Fruit fly (Drosophila melanogaster) whole organism, prepupa: ENCODE results near the gene CG14020.

Source experiments
- Blimp-1 ChIP-seq: fragments of 200-800 bp; sonication (Bioruptor generic); optimal IDR thresholded peaks from 3 replicates; lab custom pipeline; 2017; ENCODE audit warnings: missing biosample characterization, missing genetic modification characterization, mild to moderate bottlenecking, moderate library complexity, missing genetic modification reagents
- CG10631 ChIP-seq: fragments of 200-800 bp; sonication (Bioruptor generic); optimal IDR thresholded peaks from 2 replicates; lab custom pipeline; 2016; ENCODE audit warnings: missing biosample characterization, missing genetic modification characterization
- CG10669 ChIP-seq: fragments of 200-800 bp; sonication (Bioruptor generic); optimal IDR thresholded peaks from 3 replicates; lab custom pipeline; 2018; ENCODE audit warnings: missing biosample characterization, mild to moderate bottlenecking, missing genetic modification characterization, moderate library complexity
- CG11294 ChIP-seq: fragments of 200-800 bp; sonication (Bioruptor generic); IDR thresholded peaks from 2 replicates; pipeline ENCODE4 v1.3.6; 2022; ENCODE audit warnings: missing biosample characterization, missing genetic modification characterization
- CG11762 ChIP-seq: fragments of 200-800 bp; sonication (Bioruptor generic); optimal IDR thresholded peaks from 3 replicates; lab custom pipeline; 2016; ENCODE audit warnings: missing biosample characterization, missing genetic modification characterization; ENCODE audit not compliant: insufficient read depth
- CG11902 ChIP-seq: fragments of 200-800 bp; sonication (Bioruptor generic); optimal IDR thresholded peaks from 3 replicates; lab custom pipeline; 2016; ENCODE audit warnings: missing biosample characterization, missing genetic modification characterization
- CG1621 ChIP-seq: fragments of 200-800 bp; sonication (Bioruptor generic); optimal IDR thresholded peaks from 3 replicates; lab custom pipeline; 2018; ENCODE audit warnings: missing biosample characterization, mild to moderate bottlenecking, missing genetic modification characterization
- CG16779 ChIP-seq: fragments of 200-800 bp; sonication (Bioruptor generic); optimal IDR thresholded peaks from 3 replicates; lab custom pipeline; 2017; ENCODE audit warnings: missing biosample characterization, mild to moderate bottlenecking, missing genetic modification characterization
- CG34406 ChIP-seq: fragments of 200-800 bp; sonication (Bioruptor generic); optimal IDR thresholded peaks from 3 replicates; lab custom pipeline; 2016; ENCODE audit warnings: missing biosample characterization, missing genetic modification characterization
- CG3919 ChIP-seq: fragments of 200-800 bp; sonication (Bioruptor generic); optimal IDR thresholded peaks from 3 replicates; lab custom pipeline; 2016; ENCODE audit warnings: missing biosample characterization, missing genetic modification characterization
- CG4318 ChIP-seq: fragments of 200-800 bp; sonication (Bioruptor generic); optimal IDR thresholded peaks from 3 replicates; lab custom pipeline; 2017; ENCODE audit warnings: missing biosample characterization, mild to moderate bottlenecking, missing genetic modification characterization
- CG6163 ChIP-seq: fragments of 200-800 bp; sonication (Bioruptor generic); IDR thresholded peaks from 3 replicates; pipeline ENCODE4 v1.3.6; 2022; ENCODE audit warnings: missing biosample characterization, missing genetic modification characterization
- CG6276 ChIP-seq: fragments of 200-800 bp; sonication (Bioruptor generic); optimal IDR thresholded peaks from 2 replicates; lab custom pipeline; 2017; ENCODE audit warnings: missing biosample characterization, mild to moderate bottlenecking, missing genetic modification characterization
- CG6792 ChIP-seq: fragments of 200-800 bp; sonication (Bioruptor generic); optimal IDR thresholded peaks from 3 replicates; lab custom pipeline; 2016; ENCODE audit warnings: missing biosample characterization, missing genetic modification characterization
- CG6854 ChIP-seq: fragments of 200-800 bp; sonication (Bioruptor generic); optimal IDR thresholded peaks from 2 replicates; lab custom pipeline; 2017; ENCODE audit warnings: missing biosample characterization, mild to moderate bottlenecking, missing genetic modification characterization
- CG7368 ChIP-seq: fragments of 200-800 bp; sonication (Bioruptor generic); optimal IDR thresholded peaks from 3 replicates; lab custom pipeline; 2016; ENCODE audit warnings: missing biosample characterization, missing genetic modification characterization
- CG8119 ChIP-seq: fragments of 200-800 bp; sonication (Bioruptor generic); IDR thresholded peaks from 3 replicates; pipeline ENCODE4 v1.3.6; 2022; ENCODE audit warnings: missing biosample characterization, missing genetic modification characterization
- CG8319 ChIP-seq: fragments of 200-800 bp; sonication (Bioruptor generic); optimal IDR thresholded peaks from 3 replicates; lab custom pipeline; 2016; ENCODE audit warnings: missing biosample characterization, missing genetic modification characterization
- CG8632 ChIP-seq: fragments of 200-800 bp; sonication (Bioruptor generic); optimal IDR thresholded peaks from 3 replicates; lab custom pipeline; 2016; ENCODE audit warnings: missing biosample characterization, missing genetic modification characterization
- CG9139 ChIP-seq: fragments of 200-800 bp; sonication (Bioruptor generic); optimal IDR thresholded peaks from 3 replicates; lab custom pipeline; 2017; ENCODE audit warnings: missing biosample characterization, mild to moderate bottlenecking, missing genetic modification characterization
- Eip75B ChIP-seq: fragments of 200-800 bp; sonication (Bioruptor generic); optimal IDR thresholded peaks from 3 replicates; lab custom pipeline; 2016; ENCODE audit warnings: missing biosample characterization, missing genetic modification characterization
- Ets96B ChIP-seq: fragments of 200-800 bp; optimal IDR thresholded peaks from 2 replicates; lab custom pipeline; 2019; ENCODE audit warnings: missing biosample characterization, mild to moderate bottlenecking, missing genetic modification characterization, moderate library complexity
- Gug ChIP-seq: fragments of 200-800 bp; sonication (Bioruptor generic); IDR thresholded peaks from 2 replicates; pipeline ENCODE4 v1.3.6; 2022; ENCODE audit warnings: missing biosample characterization, missing genetic modification characterization
- Hr38 ChIP-seq: sonication (Bioruptor generic); optimal IDR thresholded peaks from 2 replicates; lab custom pipeline; 2016; ENCODE audit warnings: missing biosample characterization, missing genetic modification characterization
- Hr39 ChIP-seq: fragments of 200-800 bp; sonication (Bioruptor generic); optimal IDR thresholded peaks from 2 replicates; lab custom pipeline; 2016; ENCODE audit warnings: missing biosample characterization, missing genetic modification characterization
- Hr4 ChIP-seq: fragments of 200-800 bp; sonication (Bioruptor generic); optimal IDR thresholded peaks from 3 replicates; lab custom pipeline; 2016; ENCODE audit warnings: missing biosample characterization, missing genetic modification characterization
- Lpt ChIP-seq: fragments of 200-800 bp; sonication (Bioruptor generic); optimal IDR thresholded peaks from 3 replicates; lab custom pipeline; 2016; ENCODE audit warnings: missing biosample characterization, missing genetic modification characterization
- Met ChIP-seq: fragments of 200-800 bp; sonication (Bioruptor generic); optimal IDR thresholded peaks from 3 replicates; lab custom pipeline; 2016; ENCODE audit warnings: missing biosample characterization, missing genetic modification characterization
- OdsH ChIP-seq: fragments of 200-800 bp; sonication (Bioruptor generic); optimal IDR thresholded peaks from 3 replicates; lab custom pipeline; 2016; ENCODE audit warnings: missing biosample characterization, missing genetic modification characterization
- Smox ChIP-seq: fragments of 200-800 bp; sonication (Bioruptor generic); optimal IDR thresholded peaks from 3 replicates; lab custom pipeline; 2016; ENCODE audit warnings: missing biosample characterization, missing genetic modification characterization
- Sox102F ChIP-seq: fragments of 200-800 bp; sonication (Bioruptor generic); optimal IDR thresholded peaks from 2 replicates; lab custom pipeline; 2016; ENCODE audit warnings: missing biosample characterization, mild to moderate bottlenecking, missing genetic modification characterization
- achi ChIP-seq: fragments of 200-800 bp; sonication (Bioruptor generic); optimal IDR thresholded peaks from 3 replicates; lab custom pipeline; 2016; ENCODE audit warnings: missing biosample characterization, missing genetic modification characterization
- acj6 ChIP-seq: fragments of 200-800 bp; sonication (Bioruptor generic); optimal IDR thresholded peaks from 3 replicates; lab custom pipeline; 2016; ENCODE audit warnings: missing biosample characterization, missing genetic modification characterization
- cyc ChIP-seq: fragments of 200-800 bp; sonication (Bioruptor generic); optimal IDR thresholded peaks from 3 replicates; lab custom pipeline; 2016; ENCODE audit warnings: missing biosample characterization, missing genetic modification characterization
- dac ChIP-seq: fragments of 200-800 bp; sonication (Bioruptor generic); optimal IDR thresholded peaks from 2 replicates; lab custom pipeline; 2017; ENCODE audit warnings: missing biosample characterization, mild to moderate bottlenecking, missing genetic modification characterization
- dsx ChIP-seq: fragments of 200-800 bp; optimal IDR thresholded peaks from 3 replicates; lab custom pipeline; 2019; ENCODE audit warnings: missing biosample characterization, mild to moderate bottlenecking, missing genetic modification characterization, moderate library complexity; ENCODE audit not compliant: poor library complexity, severe bottlenecking
- eg ChIP-seq: fragments of 200-800 bp; sonication (Bioruptor generic); IDR thresholded peaks from 3 replicates; pipeline ENCODE4 v1.3.6; 2022; ENCODE audit warnings: missing biosample characterization, missing genetic modification characterization
- esn ChIP-seq: fragments of 200-800 bp; sonication (Bioruptor generic); optimal IDR thresholded peaks from 2 replicates; lab custom pipeline; 2016; ENCODE audit warnings: missing biosample characterization, mild to moderate bottlenecking, missing genetic modification characterization, moderate library complexity
- fd59A ChIP-seq: fragments of 200-800 bp; sonication (Bioruptor generic); optimal IDR thresholded peaks from 2 replicates; lab custom pipeline; 2017; ENCODE audit warnings: missing biosample characterization, mild to moderate bottlenecking, missing genetic modification characterization, missing genetic modification reagents
- fkh ChIP-seq: fragments of 200-800 bp; sonication (Bioruptor generic); optimal IDR thresholded peaks from 3 replicates; lab custom pipeline; 2017; ENCODE audit warnings: missing biosample characterization, mild to moderate bottlenecking, missing genetic modification characterization, moderate library complexity
- lz ChIP-seq: fragments of 200-800 bp; sonication (Bioruptor generic); optimal IDR thresholded peaks from 3 replicates; lab custom pipeline; 2016; ENCODE audit warnings: missing biosample characterization, missing genetic modification characterization
- net ChIP-seq: fragments of 200-800 bp; sonication (Bioruptor generic); optimal IDR thresholded peaks from 3 replicates; lab custom pipeline; 2016; ENCODE audit warnings: missing biosample characterization, missing genetic modification characterization
- salr ChIP-seq, 2 experiments: fragments of 200-800 bp; sonication (Bioruptor generic); optimal IDR thresholded peaks; 3 replicates each; lab custom pipeline; 2016 to 2018; ENCODE audit warnings: missing biosample characterization in 2 of 2, missing genetic modification characterization in 2 of 2, mild to moderate bottlenecking in 1 of 2
- spab ChIP-seq: fragments of 200-800 bp; sonication (Bioruptor generic); optimal IDR thresholded peaks from 2 replicates; lab custom pipeline; 2017; ENCODE audit warnings: missing biosample characterization, mild to moderate bottlenecking, missing genetic modification characterization, missing genetic modification reagents
- ss ChIP-seq, 2 experiments: fragments of 200-800 bp; sonication (Bioruptor generic); optimal IDR thresholded peaks; 2 replicates in 1 of 2; 3 replicates in 1 of 2; lab custom pipeline; 2017 to 2018; ENCODE audit warnings: mild to moderate bottlenecking in 2 of 2, missing biosample characterization in 2 of 2, missing genetic modification characterization in 2 of 2, moderate library complexity in 1 of 2
- svp ChIP-seq: fragments of 200-800 bp; sonication (Bioruptor generic); peaks from one replicate; lab custom pipeline; 2016; ENCODE audit warnings: missing biosample characterization, missing genetic modification characterization
- vri ChIP-seq: fragments of 200-800 bp; sonication (Bioruptor generic); optimal IDR thresholded peaks from 3 replicates; lab custom pipeline; 2016; ENCODE audit warnings: missing biosample characterization, mild to moderate bottlenecking, missing genetic modification characterization

The CG14020 gene

dm6 chr2L:5479128-5479527, 38.4 kb upstream of the CG14020 start (continued):
- TF ChIP-seq salr (GFP tag; optimal IDR thresholded peaks at IDR 0.05; lab: Kevin White, UChicago) (peak; percentile 23), CG3919 (peak; percentile 54), achi (GFP tag; lab: Kevin White, UChicago) (peak; percentile 49), Blimp-1 (GFP tag; lab: Kevin White, UChicago) (no peak), dsx (GFP tag; lab: Kevin White, UChicago) (peak; percentile 61), fd59A (peak; percentile 47), Gug (GFP tag; lab: Robert Waterston, UW) (0 out of 2 replicates have a peak, but pooled peaks have one; percentile 24), Ets96B (tag; lab: Kevin White, UChicago) (peak; percentile 73), CG6276 (GFP tag; lab: Kevin White, UChicago) (no peak), CG6792 (GFP tag; lab: Kevin White, UChicago) (no peak), fkh (GFP tag; lab: Kevin White, UChicago) (no peak), net (GFP tag; lab: Kevin White, UChicago) (no peak), dac (GFP tag; lab: Kevin White, UChicago) (no peak), CG11902 (no peak), Hr39 (GFP tag; lab: Kevin White, UChicago) (no peak), CG6163 (GFP tag; lab: Robert Waterston, UW) (peak; percentile 78), Lpt (no peak), CG16779 (tag; lab: Kevin White, UChicago) (no peak), CG7368 (no peak), CG8319 (GFP tag; lab: Kevin White, UChicago) (no peak), Eip75B (peak; percentile 9), CG1621 (peak; percentile 28), CG8119 (GFP tag; lab: Robert Waterston, UW) (peak; percentile 51; the same call in 2 of the 3 replicates)

dm6 chr2L:5479971-5480370, 37.6 kb upstream of the CG14020 start:
- TF ChIP-seq CG8632 (GFP tag; lab: Kevin White, UChicago) (peak; percentile 65), Met (GFP tag; lab: Kevin White, UChicago) (peak; percentile 67), fkh (GFP tag; lab: Kevin White, UChicago) (no peak), CG6854 (GFP tag; lab: Kevin White, UChicago) (no peak), svp (GFP tag; lab: Kevin White, UChicago) (peak; percentile 81), CG3919 (peak; percentile 67), CG7368 (peak; percentile 40), CG34406 (GFP tag; lab: Kevin White, UChicago) (peak; percentile 52), OdsH (GFP tag; lab: Kevin White, UChicago) (peak; percentile 59), CG11762 (GFP tag; lab: Kevin White, UChicago) (peak; percentile 27), esn (peak; percentile 76), eg (GFP tag; lab: Robert Waterston, UW) (no peak), net (GFP tag; lab: Kevin White, UChicago) (peak; percentile 48), CG11294 (GFP tag; lab: Robert Waterston, UW) (no peak), spab (GFP tag; lab: Kevin White, UChicago) (peak; percentile 83), CG9139 (peak; percentile 77), CG1621 (peak; percentile 71), achi (GFP tag; lab: Kevin White, UChicago) (peak; percentile 72), Lpt (no peak), Hr39 (GFP tag; lab: Kevin White, UChicago) (peak; percentile 51), Eip75B (peak; percentile 81), Hr38 (no peak), lz (GFP tag; lab: Kevin White, UChicago) (peak; percentile 53), Sox102F (GFP tag; lab: Kevin White, UChicago) (peak; percentile 63), CG4318 (GFP tag; lab: Kevin White, UChicago) (no peak), CG6163 (GFP tag; lab: Robert Waterston, UW) (peak; percentile 74; the same call in 2 of the 3 replicates), CG16779 (tag; lab: Kevin White, UChicago) (peak; percentile 7), Blimp-1 (GFP tag; lab: Kevin White, UChicago) (no peak), Smox (GFP tag; lab: Kevin White, UChicago) (peak; percentile 54), ss (GFP tag; optimal IDR thresholded peaks at IDR 0.05; lab: Kevin White, UChicago) (peak; percentile 72 to 91), fd59A (peak; percentile 79), CG11902 (peak; percentile 57), CG8119 (GFP tag; lab: Robert Waterston, UW) (0 out of 3 replicates have a peak, but pooled peaks have one; percentile 28), Hr4 (GFP tag; lab: Kevin White, UChicago) (no peak), cyc (peak; percentile 50), dac (GFP tag; lab: Kevin White, UChicago) (no peak), CG10669 (GFP tag; lab: Kevin White, UChicago) (peak; percentile 80), vri (GFP tag; lab: Kevin White, UChicago) (peak; percentile 44), CG10631 (GFP tag; lab: Kevin White, UChicago) (peak; percentile 66), acj6 (GFP tag; lab: Kevin White, UChicago) (peak; percentile 64), dsx (GFP tag; lab: Kevin White, UChicago) (peak; percentile 79)
